Worm (Caenorhabditis elegans) whole organism, young adult: ENCODE data around the gene W05H9.4.
A peak's percentile ranks its signal among the peaks of the same experiment; 100 is the strongest.

ENCODE experiments used
- B0019.2 ChIP-seq: fragments of 200-800 bp; sonication (Bioruptor generic); conservative IDR thresholded peaks from 2 replicates; pipeline ENCODE4 v1.3.6; 2022; ENCODE audit warnings: missing genetic modification reagents, missing genetic modification characterization, missing compliant biosample characterization
- B0336.3 ChIP-seq: fragments of 200-800 bp; sonication (Bioruptor generic); IDR thresholded peaks from 2 replicates; pipeline ENCODE4 v1.3.6; 2022; ENCODE audit warnings: missing genetic modification characterization, missing compliant biosample characterization
- C17E4.6 ChIP-seq: fragments of 200-800 bp; sonication (Bioruptor generic); IDR thresholded peaks from 2 replicates; pipeline ENCODE4 v1.3.6; 2022; ENCODE audit warnings: missing genetic modification reagents, missing genetic modification characterization, missing compliant biosample characterization
- F10E7.11 ChIP-seq: sonication (generic microtip); optimal IDR thresholded peaks from 2 replicates; lab custom pipeline; 2017; ENCODE audit warnings: mild to moderate bottlenecking, missing genetic modification characterization, moderate library complexity, missing compliant biosample characterization
- F23B12.7 ChIP-seq: sonication (generic microtip); optimal IDR thresholded peaks from 2 replicates; lab custom pipeline; 2017; ENCODE audit warnings: missing genetic modification characterization, mild to moderate bottlenecking, missing compliant biosample characterization, antibody characterized with exemption, moderate library complexity; ENCODE audit not compliant: insufficient read depth
- F33H1.4 ChIP-seq: fragments of 200-800 bp; sonication (Bioruptor generic); IDR thresholded peaks from 2 replicates; pipeline ENCODE4 v1.3.6; 2022; ENCODE audit warnings: missing genetic modification reagents, missing genetic modification characterization, missing compliant biosample characterization
- F37B4.10 ChIP-seq: fragments of 200-800 bp; sonication (Bioruptor generic); IDR thresholded peaks from 2 replicates; pipeline ENCODE4 v1.3.6; 2022; ENCODE audit warnings: missing genetic modification characterization, missing compliant biosample characterization
- F55B11.4 ChIP-seq: sonication (generic microtip); optimal IDR thresholded peaks from 2 replicates; lab custom pipeline; 2016; ENCODE audit warnings: missing compliant biosample characterization, missing genetic modification characterization, borderline replicate concordance; ENCODE audit not compliant: insufficient read depth
- T07F8.4 ChIP-seq: sonication (generic microtip); optimal IDR thresholded peaks from 2 replicates; lab custom pipeline; 2016; ENCODE audit warnings: mild to moderate bottlenecking, missing genetic modification characterization, moderate library complexity, missing compliant biosample characterization
- Y53F4B.3 ChIP-seq: fragments of 200-800 bp; sonication (Bioruptor generic); IDR thresholded peaks from 2 replicates; pipeline ENCODE4 v1.3.6; 2022; ENCODE audit warnings: missing genetic modification reagents, missing genetic modification characterization, missing compliant biosample characterization
- Y53G8AR.9 ChIP-seq: fragments of 200-800 bp; sonication (Bioruptor generic); conservative IDR thresholded peaks from 2 replicates; pipeline ENCODE4 v1.3.6; 2022; ENCODE audit warnings: missing genetic modification reagents, missing genetic modification characterization, missing compliant biosample characterization
- Y67H2A.10 ChIP-seq: fragments of 200-800 bp; sonication (Bioruptor generic); conservative IDR thresholded peaks from 2 replicates; pipeline ENCODE4 v1.3.6; 2022; ENCODE audit warnings: missing genetic modification reagents, missing genetic modification characterization, missing compliant biosample characterization
- ama-1 ChIP-seq, 3 experiments: fragments of 150-350 bp in 1 of 3; sonication (generic microtip) in 2 of 3; optimal IDR thresholded peaks; 2 replicates each; lab custom pipeline; 2014 to 2018; ENCODE audit warnings: missing biosample characterization in 2 of 3, missing genetic modification characterization in 2 of 3, missing genetic modification reagents in 2 of 3
- aptf-3 ChIP-seq: fragments of 200-800 bp; sonication (Bioruptor generic); IDR thresholded peaks from 2 replicates; pipeline ENCODE4 v1.3.6; 2022; ENCODE audit warnings: missing genetic modification characterization, missing compliant biosample characterization
- atf-7 ChIP-seq: sonication (generic microtip); optimal IDR thresholded peaks from 2 replicates; lab custom pipeline; 2017; ENCODE audit warnings: mild to moderate bottlenecking, missing genetic modification characterization, missing compliant biosample characterization
- athp-1 ChIP-seq: sonication (generic microtip); optimal IDR thresholded peaks from 2 replicates; lab custom pipeline; 2017; ENCODE audit warnings: mild to moderate bottlenecking, missing genetic modification characterization, missing compliant biosample characterization
- attf-3 ChIP-seq: fragments of 200-800 bp; sonication (Bioruptor generic); conservative IDR thresholded peaks from 2 replicates; pipeline ENCODE4 v1.3.6; 2022; ENCODE audit warnings: missing genetic modification reagents, missing genetic modification characterization, missing compliant biosample characterization
- ccch-3 ChIP-seq: fragments of 200-800 bp; sonication (Bioruptor generic); optimal IDR thresholded peaks from 2 replicates; lab custom pipeline; 2018; ENCODE audit warnings: mild to moderate bottlenecking, missing genetic modification characterization, missing compliant biosample characterization
- ceh-100 ChIP-seq: fragments of 200-800 bp; sonication (Bioruptor generic); IDR thresholded peaks from 2 replicates; pipeline ENCODE4 v1.3.6; 2022; ENCODE audit warnings: missing genetic modification reagents, missing genetic modification characterization, missing compliant biosample characterization
- dox-1 ChIP-seq: fragments of 200-800 bp; sonication (Bioruptor generic); IDR thresholded peaks from 2 replicates; pipeline ENCODE4 v1.3.6; 2022; ENCODE audit warnings: missing genetic modification reagents, missing genetic modification characterization, missing compliant biosample characterization
- dpl-1 ChIP-seq: fragments of 150-350 bp; optimal IDR thresholded peaks from 2 replicates; lab custom pipeline; 2014; ENCODE audit warnings: missing biosample characterization, missing genetic modification reagents, missing genetic modification characterization
- ekl-4 ChIP-seq: fragments of 200-800 bp; sonication (Bioruptor generic); IDR thresholded peaks from 2 replicates; pipeline ENCODE4 v1.3.6; 2022; ENCODE audit warnings: missing genetic modification reagents, missing genetic modification characterization, missing compliant biosample characterization
- fkh-3 ChIP-seq: sonication (generic microtip); optimal IDR thresholded peaks from 2 replicates; lab custom pipeline; 2016; ENCODE audit warnings: mild to moderate bottlenecking, missing genetic modification characterization, missing compliant biosample characterization
- gei-17 ChIP-seq: fragments of 200-800 bp; sonication (Bioruptor generic); optimal IDR thresholded peaks from 2 replicates; lab custom pipeline; 2018; ENCODE audit warnings: mild to moderate bottlenecking, missing genetic modification characterization, missing compliant biosample characterization
- hmg-1.2 ChIP-seq: fragments of 200-800 bp; sonication (Bioruptor generic); IDR thresholded peaks from 2 replicates; pipeline ENCODE4 v1.3.6; 2022; ENCODE audit warnings: missing genetic modification reagents, missing genetic modification characterization, missing compliant biosample characterization
- hsf-1 ChIP-seq: fragments of 200-800 bp; sonication (Bioruptor generic); IDR thresholded peaks from 2 replicates; pipeline ENCODE4 v1.3.6; 2022; ENCODE audit warnings: missing genetic modification reagents, missing genetic modification characterization, missing compliant biosample characterization
- lag-1 ChIP-seq: fragments of 200-800 bp; sonication (Bioruptor generic); IDR thresholded peaks from 2 replicates; pipeline ENCODE4 v1.3.6; 2022; ENCODE audit warnings: missing genetic modification reagents, missing genetic modification characterization, missing compliant biosample characterization
- let-526 ChIP-seq: fragments of 200-800 bp; sonication (Bioruptor generic); IDR thresholded peaks from 2 replicates; pipeline ENCODE4 v1.3.6; 2022; ENCODE audit warnings: missing genetic modification reagents, missing genetic modification characterization, missing compliant biosample characterization
- lin-35 ChIP-seq, 3 experiments: fragments of 150-350 bp in 2 of 3; sonication (generic microtip) in 1 of 3; optimal IDR thresholded peaks; 2 replicates each; lab custom pipeline; 2014 to 2018; ENCODE audit warnings: missing biosample characterization in 3 of 3, missing genetic modification characterization in 3 of 3, missing genetic modification reagents in 3 of 3
- madf-6 ChIP-seq: fragments of 200-800 bp; sonication (Bioruptor generic); IDR thresholded peaks from 2 replicates; pipeline ENCODE4 v1.3.6; 2022; ENCODE audit warnings: missing genetic modification reagents, missing genetic modification characterization, missing compliant biosample characterization
- nfyb-1 ChIP-seq: fragments of 200-800 bp; sonication (Bioruptor generic); IDR thresholded peaks from 2 replicates; pipeline ENCODE4 v1.3.6; 2022; ENCODE audit warnings: missing genetic modification reagents, missing genetic modification characterization, missing compliant biosample characterization
- nhr-27 ChIP-seq: fragments of 200-800 bp; sonication (Bioruptor generic); optimal IDR thresholded peaks from 2 replicates; lab custom pipeline; 2018; ENCODE audit warnings: mild to moderate bottlenecking, missing genetic modification characterization, moderate library complexity, missing compliant biosample characterization
- nhr-80 ChIP-seq: sonication (generic microtip); optimal IDR thresholded peaks from 2 replicates; lab custom pipeline; 2016; ENCODE audit warnings: missing genetic modification characterization, missing compliant biosample characterization
- pha-4 ChIP-seq: fragments of 150-350 bp; sonication (generic microtip); optimal IDR thresholded peaks from 2 replicates; lab custom pipeline; 2014; ENCODE audit warnings: missing biosample characterization, missing genetic modification reagents, missing genetic modification characterization
- sdz-38 ChIP-seq: sonication (generic microtip); optimal IDR thresholded peaks from 2 replicates; lab custom pipeline; 2016; ENCODE audit warnings: missing genotype, missing genetic modification characterization, missing compliant biosample characterization
- snpc-1.1 ChIP-seq: sonication (generic microtip); optimal IDR thresholded peaks from 2 replicates; lab custom pipeline; 2017; ENCODE audit warnings: missing genetic modification characterization, mild to moderate bottlenecking, missing compliant biosample characterization, antibody characterized with exemption, moderate library complexity, missing genotype, missing genetic modification reagents; ENCODE audit not compliant: insufficient read depth
- snpc-1.3 ChIP-seq: sonication (generic microtip); optimal IDR thresholded peaks from 2 replicates; lab custom pipeline; 2017; ENCODE audit warnings: missing genetic modification characterization, mild to moderate bottlenecking, missing compliant biosample characterization, antibody characterized with exemption, moderate library complexity, missing genotype, missing genetic modification reagents; ENCODE audit not compliant: insufficient read depth
- snpc-4 ChIP-seq, 5 experiments: fragments of 150-350 bp in 1 of 5; sonication (generic microtip) in 4 of 5; optimal IDR thresholded peaks; 2 replicates each; lab custom pipeline; 2014 to 2018; ENCODE audit warnings: missing genetic modification characterization in 5 of 5, missing biosample characterization in 3 of 5, antibody characterized with exemption in 2 of 5, mild to moderate bottlenecking in 2 of 5, missing compliant biosample characterization in 2 of 5, missing genotype in 2 of 5, moderate library complexity in 2 of 5, missing genetic modification reagents in 1 of 5
- zfh-2 ChIP-seq: fragments of 200-800 bp; sonication (Bioruptor generic); conservative IDR thresholded peaks from 2 replicates; pipeline ENCODE4 v1.3.6; 2022; ENCODE audit warnings: missing genetic modification reagents, missing genetic modification characterization, missing compliant biosample characterization
- ztf-22 ChIP-seq: fragments of 200-800 bp; sonication (Bioruptor generic); optimal IDR thresholded peaks from 2 replicates; lab custom pipeline; 2018; ENCODE audit warnings: mild to moderate bottlenecking, missing genetic modification characterization, moderate library complexity, missing compliant biosample characterization

The W05H9.4 gene

ce11 chrX:6250272-6250752 is 13.1 kb upstream of the W05H9.4 start (continued):
- TF ChIP-seq C17E4.6 (GFP tag; lab: Robert Waterston, UW) (no peak), attf-3 (GFP tag; lab: Robert Waterston, UW) (no peak), madf-6 (GFP tag; lab: Robert Waterston, UW) (no peak), ceh-100 (GFP tag; lab: Robert Waterston, UW) (no peak), ama-1 (optimal IDR thresholded peaks at IDR 0.05; lab: Kevin White, UChicago) (no peak), ama-1 (GFP tag; optimal IDR thresholded peaks at IDR 0.05; lab: Kevin White, UChicago) (no peak), gei-17 (GFP tag; lab: Kevin White, UChicago) (peak; percentile 9), sdz-38 (no peak), dox-1 (GFP tag; lab: Robert Waterston, UW) (no peak), nhr-27 (no peak), ztf-22 (GFP tag; lab: Kevin White, UChicago) (peak; percentile 28), lag-1 (GFP tag; lab: Robert Waterston, UW) (no peak), atf-7 (no peak), hmg-1.2 (peak; percentile 31; the same call in 1 of the 2 replicates), F55B11.4 (tag; lab: Kevin White, UChicago) (no peak), zfh-2 (GFP tag; lab: Robert Waterston, UW) (0 out of 2 replicates have a peak, but pooled peaks have one; percentile 33), nhr-80 (tag; lab: Kevin White, UChicago) (peak; percentile 84), hsf-1 (no peak), snpc-1.3 (tag; lab: Kevin White, UChicago) (no peak), nfyb-1 (GFP tag; lab: Robert Waterston, UW) (0 out of 2 replicates have a peak, but pooled peaks have one; percentile 38), snpc-4 (GFP tag; optimal IDR thresholded peaks at IDR 0.05; lab: Kevin White, UChicago) (no peak), snpc-4 (tag; optimal IDR thresholded peaks at IDR 0.05; lab: Kevin White, UChicago) (no peak), let-526 (no peak), T07F8.4 (tag; lab: Kevin White, UChicago) (no peak), F10E7.11 (tag; lab: Kevin White, UChicago) (no peak), aptf-3 (GFP tag; lab: Robert Waterston, UW) (no peak), Y67H2A.10 (no peak), F23B12.7 (tag; lab: Kevin White, UChicago) (no peak), B0019.2 (no peak), ccch-3 (GFP tag; lab: Kevin White, UChicago) (no peak), F33H1.4 (GFP tag; lab: Robert Waterston, UW) (no peak), snpc-1.1 (tag; lab: Kevin White, UChicago) (no peak), pha-4 (no peak), B0336.3 (0 out of 2 replicates have a peak, but pooled peaks have one; percentile 29), athp-1 (tag; lab: Kevin White, UChicago) (no peak), dpl-1 (GFP tag; lab: Kevin White, UChicago) (no peak), fkh-3 (tag; lab: Kevin White, UChicago) (no peak), Y53G8AR.9 (GFP tag; lab: Robert Waterston, UW) (0 out of 2 replicates have a peak, but pooled peaks have one; percentile 40), F37B4.10 (GFP tag; lab: Robert Waterston, UW) (no peak)
- TF ChIP-seq, all 124 proteins: peak for 10

- TF ChIP-seq lin-35 (GFP tag; optimal IDR thresholded peaks at IDR 0.05; lab: Kevin White, UChicago) (peak in 1 of 3 experiments; percentile 35), ekl-4 (GFP tag; lab: Robert Waterston, UW) (no peak), ztf-22 (GFP tag; lab: Kevin White, UChicago) (no peak), Y53F4B.3 (GFP tag; lab: Robert Waterston, UW) (no peak)
- TF ChIP-seq, all 124 proteins: peak for 1
These were observed 12.6 kb upstream of the W05H9.4 start for ce11 chrX:6250866-6251265.
